Worm (Caenorhabditis elegans): Measurements from ENCODE around the gene C15B12.9.

DNA sequence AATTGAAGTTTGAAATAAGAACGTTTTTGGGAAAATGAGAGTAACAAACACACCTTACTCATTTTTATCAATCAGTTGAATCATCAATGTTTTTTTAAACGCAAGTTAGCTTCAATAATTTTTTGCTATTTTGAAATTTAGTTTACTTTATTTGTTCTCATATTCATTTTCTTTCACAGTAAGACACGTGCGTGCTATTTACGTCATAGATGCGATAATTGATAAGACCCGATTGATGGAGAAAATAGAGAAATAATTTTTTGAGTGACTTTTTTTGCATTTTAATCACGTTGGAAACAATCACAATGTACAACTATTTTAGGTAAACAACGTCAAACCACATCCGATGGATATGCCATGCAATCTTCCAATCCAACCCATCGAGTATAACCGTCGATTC, 50.9 kb downstream of the C15B12.9 start:
- TF ChIP-seq ceh-82 (tag; optimal IDR thresholded peaks at IDR 0.05): no peak
- no peak for TF ChIP-seq egl-27 (tag; optimal IDR thresholded peaks at IDR 0.05)
- TF ChIP-seq ztf-1 (GFP tag; conservative IDR thresholded peaks at IDR 0.05): no peak
- TF ChIP-seq nhr-11 (tag; optimal IDR thresholded peaks at IDR 0.05): no peak
- no peak for TF ChIP-seq zag-1 (tag; optimal IDR thresholded peaks at IDR 0.05)
- TF ChIP-seq crh-2 (tag; optimal IDR thresholded peaks at IDR 0.05): peak; percentile 36

Measured in whole organism, L2 larva.